Worm (Caenorhabditis elegans) whole organism, L4/young adult: ENCODE data around the gene R09E10.2.
A peak's percentile ranks its signal among the peaks of the same experiment; 100 is the strongest.
"Not testable (repeated sequence)": the region's sequence is repeated elsewhere in the genome, so short reads cannot be mapped to it uniquely, and the experiment has no call there.

ENCODE experiments used
- W03F9.2 ChIP-seq: fragments of 150-350 bp; optimal IDR thresholded peaks from 2 replicates; lab custom pipeline; 2014; ENCODE audit warnings: missing biosample characterization, missing genetic modification characterization
- dao-5 ChIP-seq: sonication (generic microtip); optimal IDR thresholded peaks from 2 replicates; lab custom pipeline; 2016; ENCODE audit warnings: missing genotype, missing genetic modification characterization, moderate library complexity, missing compliant biosample characterization
- him-1 ChIP-seq: sonication (generic microtip); optimal IDR thresholded peaks from 2 replicates; lab custom pipeline; 2016; ENCODE audit warnings: missing genotype, missing genetic modification reagents, missing genetic modification characterization, missing compliant biosample characterization

Gene R09E10.2

DNA sequence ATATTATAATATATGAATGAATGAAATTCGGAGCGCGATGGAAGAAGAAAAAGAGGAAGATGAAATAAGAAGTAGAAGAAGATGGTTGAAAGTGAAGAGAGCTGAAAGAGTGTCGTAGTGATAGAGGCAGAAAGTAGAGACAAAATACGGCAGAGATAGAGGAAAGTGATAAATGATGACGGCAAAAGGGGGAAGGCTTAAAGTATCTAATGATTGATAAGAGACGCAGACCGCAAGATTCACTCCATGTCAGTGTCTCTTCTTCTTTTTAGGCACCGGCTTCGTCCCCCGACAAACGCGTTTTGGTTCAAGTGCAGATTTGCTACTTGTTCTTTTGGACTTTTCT, 24.2 kb upstream of the R09E10.2 start:
- TF ChIP-seq W03F9.2 (tag; lab: Kevin White, UChicago) (peak; percentile 27), dao-5 (tag; lab: Kevin White, UChicago) (no peak), him-1 (no peak)

DNA sequence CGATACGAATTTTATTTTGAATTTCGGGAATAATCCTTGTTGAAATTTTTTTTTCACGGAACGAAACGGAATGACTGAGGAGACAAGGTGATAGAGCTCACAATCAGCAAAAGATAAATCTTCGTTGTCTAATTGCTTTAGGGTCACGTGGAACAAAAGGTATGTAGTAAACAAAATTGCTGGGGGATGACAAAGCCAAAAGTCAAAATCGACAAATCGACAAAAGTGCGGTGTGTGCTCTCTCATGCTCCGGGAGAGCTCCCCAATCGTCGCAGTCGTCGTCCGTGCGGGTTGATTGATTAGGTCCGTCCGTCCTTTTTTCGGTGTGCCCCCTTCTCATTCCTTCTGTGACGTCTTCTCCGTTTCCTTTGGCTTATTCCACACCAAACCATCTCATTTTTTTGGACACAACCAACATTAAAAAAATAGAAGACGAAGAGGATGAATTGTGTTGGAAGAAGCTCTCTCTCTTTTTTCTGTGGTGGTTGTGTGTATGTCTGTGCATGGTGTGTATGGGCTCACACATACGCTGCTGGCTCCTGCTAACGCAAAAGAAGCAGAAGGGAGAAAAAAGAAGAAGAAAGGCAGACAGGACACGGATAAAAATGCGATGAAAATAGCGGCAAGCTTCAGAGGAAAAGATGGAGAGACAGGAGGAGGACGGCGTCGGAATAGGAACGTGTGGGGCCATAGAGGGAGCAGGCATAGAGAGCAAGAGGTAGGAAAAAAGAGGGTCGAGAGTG, 23.7 kb upstream of the R09E10.2 start:
- TF ChIP-seq him-1, result peak; percentile 9
- TF ChIP-seq dao-5 (tag; lab: Kevin White, UChicago), result no peak
- TF ChIP-seq W03F9.2 (tag; lab: Kevin White, UChicago), result no peak

DNA sequence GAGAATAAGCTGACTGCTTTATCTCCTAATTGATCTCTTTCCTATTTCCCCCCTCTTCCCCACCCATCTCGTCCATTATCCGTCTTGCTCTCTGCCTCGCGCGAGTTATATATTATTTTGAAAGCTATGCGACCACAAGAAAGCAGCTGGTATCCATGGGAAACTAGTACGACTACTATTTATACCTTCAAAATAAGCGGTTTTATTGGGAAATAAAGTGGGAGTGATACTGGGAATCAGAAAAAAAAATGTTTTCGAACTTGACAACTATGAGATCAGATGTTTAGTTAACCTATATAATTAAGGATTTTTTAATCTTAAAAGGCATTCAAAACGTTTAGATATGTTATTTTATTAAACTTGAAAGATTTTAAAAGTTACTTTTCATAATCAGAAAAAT, 21.6 kb upstream of the R09E10.2 start:
- no peak for TF ChIP-seq dao-5 (tag; lab: Kevin White, UChicago)
- no peak for TF ChIP-seq W03F9.2 (tag; lab: Kevin White, UChicago)
- TF ChIP-seq him-1, result no peak

DNA sequence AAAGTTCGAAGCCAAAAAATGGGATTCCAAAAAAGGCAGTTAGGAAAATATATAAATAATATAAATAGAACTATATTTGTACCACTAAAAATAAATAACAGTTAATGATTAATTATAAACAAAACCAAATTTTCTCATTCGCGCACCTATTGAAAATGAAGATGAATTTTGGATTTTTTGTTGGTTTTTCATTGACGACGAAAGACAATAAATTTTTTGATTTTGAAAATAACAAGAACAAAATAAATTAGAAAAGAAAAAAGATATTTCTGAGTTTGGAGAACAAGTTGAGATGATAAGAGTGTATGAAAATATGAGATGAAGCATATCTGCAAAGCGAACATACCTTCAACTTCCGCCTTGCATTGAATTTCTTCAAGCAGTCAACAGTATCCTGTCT, 19.2 kb upstream of the R09E10.2 start:
- TF ChIP-seq him-1 (no peak), W03F9.2 (tag; lab: Kevin White, UChicago) (no peak), dao-5 (tag; lab: Kevin White, UChicago) (no peak)

DNA sequence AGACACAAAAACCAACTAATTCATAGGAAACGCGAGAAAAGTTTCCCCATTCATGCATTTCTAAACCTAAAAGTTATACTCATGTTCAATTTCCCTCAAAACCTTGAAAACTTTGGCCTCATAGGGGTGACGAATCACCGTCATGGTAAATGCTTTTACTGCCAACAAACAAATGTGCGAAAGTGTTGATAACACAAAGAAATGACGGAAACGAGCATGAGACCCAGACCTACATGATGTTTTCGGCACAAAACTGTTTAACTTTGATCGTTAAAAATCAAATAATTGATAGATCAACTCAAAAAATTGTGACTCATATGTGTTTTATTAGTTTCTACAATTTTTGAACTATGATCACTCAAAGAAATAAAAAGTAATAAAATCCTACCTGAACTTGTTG, 13.8 kb upstream of the R09E10.2 start:
- TF ChIP-seq dao-5 (tag; lab: Kevin White, UChicago) (no peak), W03F9.2 (tag; lab: Kevin White, UChicago) (no peak), him-1 (no peak)

DNA sequence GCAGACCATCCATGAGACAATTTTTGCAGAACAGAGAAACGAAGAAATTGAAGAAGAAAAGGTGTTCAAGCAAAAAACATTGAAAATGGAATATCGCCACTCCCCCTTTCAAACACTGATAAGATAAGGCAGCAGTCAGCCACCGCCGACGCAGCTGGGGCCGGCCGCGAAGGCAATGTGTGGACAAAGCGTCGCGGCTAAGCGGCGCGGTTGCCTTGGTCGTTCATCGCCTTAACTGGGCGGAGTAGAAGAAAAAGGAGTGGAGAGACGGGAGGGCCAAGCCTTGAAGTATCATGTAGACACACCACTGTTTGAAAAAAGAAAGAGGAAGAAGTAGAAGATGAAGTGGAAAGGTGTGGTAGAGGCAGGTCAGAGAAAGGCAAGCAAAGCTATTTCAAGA, 12.9 kb upstream of the R09E10.2 start:
- TF ChIP-seq him-1 (no peak), W03F9.2 (tag; lab: Kevin White, UChicago) (no peak), dao-5 (tag; lab: Kevin White, UChicago) (no peak)

DNA sequence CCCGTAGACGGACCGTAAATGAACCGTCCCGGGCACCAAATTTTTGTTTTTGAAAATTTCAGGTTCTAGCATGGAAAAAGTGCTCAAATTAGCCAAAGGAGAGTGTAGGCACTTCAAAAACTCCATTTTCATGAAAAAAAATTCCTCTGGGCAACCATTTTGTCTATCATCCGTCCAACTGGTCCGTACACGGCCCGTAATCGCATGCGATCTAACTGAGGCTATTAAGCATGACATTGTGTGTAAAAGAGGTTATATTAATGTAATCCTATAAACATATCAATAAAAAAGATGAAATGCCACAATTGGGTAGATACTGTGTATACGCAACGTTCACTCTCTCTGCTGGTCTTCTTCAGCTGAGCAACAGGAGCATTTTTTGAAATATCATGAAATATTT, 4.6 kb upstream of the R09E10.2 start, which contains the start of gene R09E10.1:
TSS of gene R09E10.1 (minus strand) at position 101 of the 400 bp plus-strand sequence.
- TF ChIP-seq him-1; W03F9.2 (tag; lab: Kevin White, UChicago); dao-5 (tag; lab: Kevin White, UChicago): not testable (repeated sequence)

DNA sequence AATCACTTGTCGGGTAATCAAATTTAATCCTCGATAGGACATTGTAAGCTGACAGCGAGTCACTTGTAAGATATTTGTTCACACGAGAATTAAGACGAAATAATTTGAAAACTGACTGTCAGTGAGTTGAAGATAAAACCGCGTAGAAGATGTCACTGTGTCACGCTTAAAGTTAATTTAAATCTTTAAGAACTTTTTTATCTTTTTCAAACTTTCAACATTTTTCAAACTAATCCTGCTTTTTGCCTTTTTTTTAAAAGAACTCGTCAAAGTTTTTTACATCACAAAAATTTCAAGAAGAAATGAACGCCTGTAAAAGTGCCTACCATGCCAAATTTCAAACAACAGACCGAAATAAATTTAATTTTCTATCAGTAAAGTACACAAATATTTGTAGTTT, 4.5 kb downstream of the R09E10.2 start, which contains the start of gene acs-18:
TSS of gene acs-18 (minus strand) at position 101 of the 400 bp plus-strand sequence.
- TF ChIP-seq dao-5 (tag; lab: Kevin White, UChicago) (no peak), W03F9.2 (tag; lab: Kevin White, UChicago) (no peak), him-1 (no peak)

DNA sequence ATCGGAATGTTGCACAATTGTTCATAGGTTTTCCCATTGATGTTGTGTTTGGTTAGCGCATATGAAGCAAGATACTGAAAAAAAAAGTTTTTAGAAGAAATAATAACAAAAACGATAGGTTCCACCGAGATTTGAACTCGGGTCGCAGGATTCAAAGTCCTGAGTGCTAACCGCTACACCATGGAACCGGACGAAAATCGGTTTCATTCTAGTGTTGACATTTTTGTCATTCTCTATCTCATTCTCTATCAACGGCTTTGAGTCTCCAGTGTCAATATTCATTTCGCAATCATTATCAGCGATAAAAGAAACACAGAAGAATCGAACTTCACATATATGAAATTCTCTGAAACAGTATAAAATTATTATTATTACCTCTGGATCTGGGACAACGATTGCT, 7.0 kb downstream of the R09E10.2 start:
- TF ChIP-seq him-1 (no peak), W03F9.2 (tag; lab: Kevin White, UChicago) (no peak), dao-5 (tag; lab: Kevin White, UChicago) (no peak)

DNA sequence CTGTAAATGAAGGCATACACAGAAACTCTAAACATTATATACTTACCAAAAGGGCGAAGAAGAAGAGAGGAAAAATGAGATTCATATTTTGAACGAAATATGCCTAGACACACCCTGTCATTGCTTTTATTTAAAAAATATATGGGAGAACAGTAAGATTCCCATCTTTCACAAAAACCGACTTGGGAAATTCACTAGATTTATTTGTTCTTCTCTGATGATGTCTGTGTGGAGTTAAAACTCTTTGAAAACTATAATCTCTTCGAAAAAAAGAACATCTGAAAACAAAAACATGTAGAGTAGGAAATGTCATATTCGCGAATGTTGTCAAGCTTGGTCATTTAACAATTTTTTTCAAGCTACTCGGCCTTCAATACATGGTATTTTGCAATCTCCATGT, 7.8 kb downstream of the R09E10.2 start, which contains the start of gene R09E10.8:
TSS of gene R09E10.8 (minus strand) at position 101 of the 400 bp plus-strand sequence.
- TF ChIP-seq him-1, result no peak
- no peak for TF ChIP-seq W03F9.2 (tag; lab: Kevin White, UChicago)
- no peak for TF ChIP-seq dao-5 (tag; lab: Kevin White, UChicago)

DNA sequence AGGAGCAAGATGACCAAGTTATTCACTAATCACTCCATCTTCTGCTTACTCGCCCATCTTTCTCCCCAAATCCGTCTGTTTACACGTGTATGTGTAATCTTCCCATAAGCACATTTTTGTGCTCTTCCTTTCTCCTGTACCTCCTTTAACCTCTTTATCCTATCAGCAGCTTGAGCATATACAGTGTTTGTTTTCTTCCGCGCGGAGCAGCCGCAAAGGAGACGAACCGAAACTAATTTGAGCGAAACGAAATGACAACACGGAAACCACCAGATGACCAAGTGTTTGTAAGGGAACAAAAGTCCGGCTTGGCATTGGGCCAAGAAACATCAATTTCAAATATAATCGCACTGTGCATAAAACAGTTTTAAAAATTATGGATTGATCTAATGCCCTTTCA, 13.7 kb downstream of the R09E10.2 start:
- no peak for TF ChIP-seq him-1
- TF ChIP-seq W03F9.2 (tag; lab: Kevin White, UChicago), result no peak
- TF ChIP-seq dao-5 (tag; lab: Kevin White, UChicago), result no peak

DNA sequence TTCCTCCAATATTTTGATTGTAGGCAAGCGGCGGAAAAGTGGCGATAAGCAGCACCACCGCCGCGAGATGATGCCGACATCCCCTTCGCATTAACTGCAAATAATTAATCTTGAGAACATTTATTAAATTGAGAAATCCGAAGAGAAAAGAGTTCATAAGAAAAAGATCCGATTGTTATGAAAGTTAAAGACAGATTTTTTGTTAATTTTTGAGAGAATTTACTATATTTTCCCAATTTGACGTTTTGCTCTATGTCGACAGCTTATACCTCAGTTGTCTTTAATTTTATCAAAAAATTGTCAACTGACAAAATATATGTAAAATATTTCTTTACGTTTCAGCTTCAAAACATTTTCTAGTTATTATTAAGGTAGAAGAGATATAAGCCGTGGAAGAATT, 15.9 kb downstream of the R09E10.2 start, which contains the start of gene R09E10.5:
TSS of gene R09E10.5 (minus strand) at position 101 of the 400 bp plus-strand sequence.
- TF ChIP-seq him-1 (no peak), dao-5 (tag; lab: Kevin White, UChicago) (no peak), W03F9.2 (tag; lab: Kevin White, UChicago) (no peak)

DNA sequence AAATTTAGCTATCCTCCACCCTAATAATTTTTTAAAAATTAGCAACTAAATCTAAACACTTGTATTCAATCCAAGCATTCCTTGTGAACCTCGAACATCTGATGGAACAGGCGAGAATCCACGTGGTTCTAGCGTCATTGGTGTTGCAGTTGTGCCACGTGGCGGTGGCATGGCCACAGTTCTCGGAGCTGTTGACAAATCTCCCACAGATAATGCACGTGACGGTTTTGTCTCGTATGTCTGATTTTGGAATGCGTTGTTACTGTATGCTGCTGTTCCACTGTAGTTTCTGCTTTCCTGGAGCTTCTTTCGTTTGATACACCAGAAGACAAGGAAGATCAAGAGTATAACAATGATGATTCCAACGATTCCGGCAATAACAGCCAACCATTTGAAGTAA, 22.1 kb downstream of the R09E10.2 start:
- TF ChIP-seq dao-5 (tag; lab: Kevin White, UChicago), result no peak
- no peak for TF ChIP-seq him-1
- no peak for TF ChIP-seq W03F9.2 (tag; lab: Kevin White, UChicago)

DNA sequence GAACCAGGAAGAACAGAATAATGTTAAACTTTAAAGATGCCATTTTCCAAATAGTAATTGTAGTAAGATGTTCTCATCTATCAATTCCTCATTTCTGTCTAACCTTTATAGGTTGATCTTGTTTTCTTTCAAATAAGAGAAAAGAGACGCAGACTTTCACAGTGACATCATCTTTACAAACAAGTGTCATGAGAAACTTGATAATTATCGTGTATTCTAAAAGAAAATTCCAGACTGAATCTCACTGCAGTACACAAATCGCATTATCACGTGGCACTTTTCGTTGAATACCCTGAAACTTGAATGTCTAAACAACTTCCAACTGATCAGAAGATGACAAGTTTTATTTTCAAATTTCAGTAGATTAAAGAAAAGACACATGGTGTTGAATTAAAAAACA, 23.0 kb downstream of the R09E10.2 start, which contains the start of gene R09E10.13:
TSS of gene R09E10.13 (minus strand) at position 61 of the 400 bp plus-strand sequence.
- no peak for TF ChIP-seq dao-5 (tag; lab: Kevin White, UChicago)
- TF ChIP-seq W03F9.2 (tag; lab: Kevin White, UChicago), result no peak
- TF ChIP-seq him-1, result no peak
